Worm (Caenorhabditis elegans): ENCODE data around the gene lpr-6.
A peak's percentile ranks its signal among the peaks of the same experiment; 100 is the strongest.

The lpr-6 gene

DNA sequence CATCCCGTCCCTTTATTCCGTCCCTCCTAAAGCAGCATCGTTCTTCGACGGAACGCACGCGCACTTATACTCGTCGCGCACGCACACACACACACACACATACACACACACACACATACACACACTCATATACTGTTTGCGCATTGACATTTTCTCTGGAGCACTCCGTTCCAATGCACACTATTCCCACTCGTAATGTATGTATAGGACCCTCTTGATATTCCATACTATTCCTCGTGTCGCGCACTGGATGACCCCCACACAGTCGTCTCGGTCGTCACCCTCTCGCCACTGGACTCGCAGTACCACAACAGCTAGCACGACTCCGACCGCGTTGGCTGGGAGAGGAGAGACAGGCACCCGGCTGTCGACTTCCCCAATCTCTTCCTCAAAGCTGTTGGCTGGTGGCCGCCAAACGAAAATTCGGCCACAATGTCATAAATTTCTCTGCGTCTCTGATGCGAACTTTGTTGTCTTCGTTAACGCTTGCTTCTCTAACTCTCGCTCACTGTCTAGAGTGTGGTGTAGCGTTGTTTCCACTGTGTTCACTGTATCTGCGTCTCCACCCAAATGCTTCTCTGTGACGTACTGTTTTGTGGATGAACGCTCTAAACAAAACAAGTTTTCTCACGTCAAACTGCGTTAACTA lies 28.6 kb upstream of the lpr-6 start (continued):
- TF ChIP-seq efl-3 (GFP tag; optimal IDR thresholded peaks at IDR 0.05) (peak; percentile 78), rnt-1 (tag; optimal IDR thresholded peaks at IDR 0.05) (peak; percentile 93), nhr-28 (tag; optimal IDR thresholded peaks at IDR 0.05) (no peak), ztf-11 (tag; optimal IDR thresholded peaks at IDR 0.05) (peak in 1 of 2 experiments; percentile 82), sup-37 (GFP tag; optimal IDR thresholded peaks at IDR 0.05) (peak; percentile 56), fkh-8 (tag; optimal IDR thresholded peaks at IDR 0.05) (peak; percentile 89), lin-35 (GFP tag; optimal IDR thresholded peaks at IDR 0.05) (peak; percentile 59 to 75), mab-9 (GFP tag; IDR thresholded peaks at IDR 0.05) (peak; percentile 72), efl-1 (optimal IDR thresholded peaks at IDR 0.05) (peak; percentile 64 to 73), efl-1 (GFP tag; optimal IDR thresholded peaks at IDR 0.05 in 1 of 2) (peak; percentile 27 to 95), lin-13 (GFP tag; optimal IDR thresholded peaks at IDR 0.05) (peak; percentile 89), nhr-20 (tag; optimal IDR thresholded peaks at IDR 0.05) (peak; percentile 96), ets-5 (GFP tag; IDR thresholded peaks at IDR 0.05) (no peak), vab-15 (tag; optimal IDR thresholded peaks at IDR 0.05) (no peak), nhr-85 (tag) (peak; percentile 97), hlh-17 (GFP tag; optimal IDR thresholded peaks at IDR 0.05; ENCODE audit: borderline replicate concordance) (no peak), egl-13 (tag; optimal IDR thresholded peaks at IDR 0.05) (peak; percentile 91), sox-4 (tag; optimal IDR thresholded peaks at IDR 0.05) (peak; percentile 80), ama-1 (optimal IDR thresholded peaks at IDR 0.05) (peak; percentile 19), unc-30 (tag; optimal IDR thresholded peaks at IDR 0.05) (no peak), zag-1 (tag; optimal IDR thresholded peaks at IDR 0.05) (peak; percentile 72), ces-1 (GFP tag; optimal IDR thresholded peaks at IDR 0.05) (no peak), C04F5.9 (tag; optimal IDR thresholded peaks at IDR 0.05) (peak; percentile 38), elt-3 (tag; optimal IDR thresholded peaks at IDR 0.05) (peak in 5 of 6 experiments; percentile 15 to 84 (median 42)), aly-2 (tag; optimal IDR thresholded peaks at IDR 0.05) (peak; percentile 4), alr-1 (tag; optimal IDR thresholded peaks at IDR 0.05; ENCODE audit: borderline replicate concordance) (no peak), nhr-47 (tag; optimal IDR thresholded peaks at IDR 0.05) (peak; percentile 94), lin-39 (tag; optimal IDR thresholded peaks at IDR 0.05) (peak; percentile 36), xbp-1 (tag; optimal IDR thresholded peaks at IDR 0.05) (peak; percentile 90), hpl-2 (GFP tag; optimal IDR thresholded peaks at IDR 0.05) (peak; percentile 39), hlh-4 (tag; optimal IDR thresholded peaks at IDR 0.05) (no peak), swsn-7 (tag; optimal IDR thresholded peaks at IDR 0.05) (peak; percentile 95), F16B12.6 (tag; optimal IDR thresholded peaks at IDR 0.05) (no peak), elt-2 (tag; optimal IDR thresholded peaks at IDR 0.05) (peak; percentile 65), sptf-1 (tag; optimal IDR thresholded peaks at IDR 0.05) (no peak), dsc-1 (tag; optimal IDR thresholded peaks at IDR 0.05) (peak; percentile 86), nhr-90 (tag; optimal IDR thresholded peaks at IDR 0.05; ENCODE audit: poor library complexity) (peak; percentile 89), unc-62 (GFP tag; optimal IDR thresholded peaks at IDR 0.05) (no peak), ceh-90 (tag; optimal IDR thresholded peaks at IDR 0.05) (peak; percentile 51), dpl-1 (GFP tag; optimal IDR thresholded peaks at IDR 0.05) (peak; percentile 32 to 51 (median 40)), ceh-8 (GFP tag; optimal IDR thresholded peaks at IDR 0.05) (peak; percentile 64), nhr-237 (tag; optimal IDR thresholded peaks at IDR 0.05) (peak; percentile 47), Y116A8C.19 (tag; optimal IDR thresholded peaks at IDR 0.05; ENCODE audit: borderline replicate concordance) (peak; percentile 1), nhr-11 (tag; optimal IDR thresholded peaks at IDR 0.05) (peak; percentile 76), fkh-4 (tag; optimal IDR thresholded peaks at IDR 0.05; ENCODE audit: borderline replicate concordance) (peak; percentile 43), ceh-63 (GFP tag; optimal IDR thresholded peaks at IDR 0.05) (peak; percentile 33), nhr-12 (tag; optimal IDR thresholded peaks at IDR 0.05) (no peak), unc-86 (tag; optimal IDR thresholded peaks at IDR 0.05) (peak; percentile 93), pqm-1 (tag; optimal IDR thresholded peaks at IDR 0.05) (no peak), pag-3 (tag; optimal IDR thresholded peaks at IDR 0.05; ENCODE audit: borderline replicate concordance, insufficient read depth) (peak; percentile 65), tbx-2 (tag; optimal IDR thresholded peaks at IDR 0.05) (peak; percentile 97), snu-23 (GFP tag; optimal IDR thresholded peaks at IDR 0.05) (peak; percentile 97)
